Worm (Caenorhabditis elegans): ENCODE measurements around the gene pals-28.

DNA sequence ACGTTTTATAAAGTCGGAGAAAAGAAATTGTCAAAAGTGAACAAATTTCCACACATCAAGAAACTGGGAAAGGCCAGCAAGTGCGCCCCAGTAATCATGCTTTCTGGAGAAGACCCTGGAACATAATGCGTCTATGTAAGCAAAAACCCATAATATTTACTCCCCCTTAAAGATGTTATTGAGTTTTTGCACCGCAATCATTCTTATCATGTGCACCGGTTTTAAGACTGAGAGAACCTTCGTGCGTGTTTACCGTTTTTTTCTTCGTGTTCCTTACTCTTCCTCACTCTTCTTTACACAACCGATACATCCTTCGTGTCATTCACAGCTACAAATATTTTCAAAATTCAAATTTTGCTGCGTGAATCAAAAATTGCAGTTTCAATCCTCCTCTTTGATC is 11.7 kb upstream of the pals-28 start:
- TF ChIP-seq nhr-237 (tag; optimal IDR thresholded peaks at IDR 0.05) (no peak), mdl-1 (tag; optimal IDR thresholded peaks at IDR 0.05) (no peak), dmd-9 (GFP tag; IDR thresholded peaks at IDR 0.05) (no peak), nhr-102 (tag; optimal IDR thresholded peaks at IDR 0.05) (no peak), R02D3.7 (tag; optimal IDR thresholded peaks at IDR 0.05) (no peak), attf-4 (tag; optimal IDR thresholded peaks at IDR 0.05) (no peak), ceh-44 (GFP tag; IDR thresholded peaks at IDR 0.05) (no peak)

All from whole organism, L4 larva.